Worm (Caenorhabditis elegans): Measurements from ENCODE around the gene fbxa-182.

DNA sequence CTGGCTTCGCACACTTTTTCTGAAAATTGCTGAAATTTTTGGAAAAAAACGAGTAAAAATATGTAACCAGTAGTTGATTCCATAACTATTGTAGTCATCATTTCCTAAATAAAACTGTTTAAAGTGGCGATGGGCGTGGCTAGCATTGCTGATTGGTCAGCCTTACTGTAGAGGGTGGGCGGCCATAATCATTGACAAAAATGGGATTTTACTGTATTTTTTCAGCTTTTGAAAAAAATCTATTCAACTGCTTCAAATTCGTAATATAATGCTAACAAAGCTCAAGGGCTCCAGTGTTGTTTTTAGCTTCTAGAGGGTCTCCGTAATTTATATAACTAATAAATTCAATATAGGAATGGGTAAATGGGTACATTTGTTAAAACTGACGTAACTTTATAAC lies 32.4 kb downstream of the fbxa-182 start, which contains the start of gene F16G10.7:
- TF ChIP-seq snpc-4 (tag; optimal IDR thresholded peaks at IDR 0.05), result no peak
- TF ChIP-seq F37D6.2 (tag; optimal IDR thresholded peaks at IDR 0.05), result no peak
- no peak for TF ChIP-seq nhr-76 (tag; optimal IDR thresholded peaks at IDR 0.05)
- TF ChIP-seq nhr-237 (tag; optimal IDR thresholded peaks at IDR 0.05), result no peak
- TF ChIP-seq daf-12 (tag; optimal IDR thresholded peaks at IDR 0.05), result no peak
